Worm (Caenorhabditis elegans) whole organism, mixed stage, embryonic: ENCODE data around the gene clec-134.

Experiments
- M03D4.4 ChIP-seq: sonication (generic microtip); optimal IDR thresholded peaks from 2 replicates; lab custom pipeline; 2017; ENCODE audit warnings: mild to moderate bottlenecking, missing genetic modification characterization, missing compliant biosample characterization
- bed-3 ChIP-seq: fragments of 200-800 bp; sonication (Bioruptor generic); optimal IDR thresholded peaks from 3 replicates; lab custom pipeline; 2018; ENCODE audit warnings: mild to moderate bottlenecking, missing genetic modification characterization, moderate library complexity, missing compliant biosample characterization
- blmp-1 ChIP-seq: fragments of 150-350 bp; optimal IDR thresholded peaks from 2 replicates; lab custom pipeline; 2014; ENCODE audit warnings: missing biosample characterization, missing genetic modification characterization
- ceh-39 ChIP-seq: fragments of 150-350 bp; optimal IDR thresholded peaks from 2 replicates; lab custom pipeline; 2014; ENCODE audit warnings: missing biosample characterization, missing genetic modification characterization
- ceh-43 ChIP-seq: fragments of 200-800 bp; sonication (Bioruptor generic); optimal IDR thresholded peaks from 2 replicates; lab custom pipeline; 2018; ENCODE audit warnings: mild to moderate bottlenecking, missing genetic modification characterization, moderate library complexity, missing compliant biosample characterization
- ceh-83 ChIP-seq: fragments of 200-800 bp; sonication (Bioruptor generic); optimal IDR thresholded peaks from 2 replicates; lab custom pipeline; 2018; ENCODE audit warnings: mild to moderate bottlenecking, missing genetic modification characterization, missing compliant biosample characterization
- ces-1 ChIP-seq: fragments of 150-350 bp; optimal IDR thresholded peaks from 2 replicates; lab custom pipeline; 2014; ENCODE audit warnings: missing biosample characterization, missing genetic modification reagents, missing genetic modification characterization
- cnd-1 ChIP-seq: fragments of 200-800 bp; sonication (Bioruptor generic); optimal IDR thresholded peaks from 2 replicates; lab custom pipeline; 2018; ENCODE audit warnings: mild to moderate bottlenecking, missing genetic modification characterization, missing compliant biosample characterization
- drap-1 ChIP-seq: fragments of 200-800 bp; sonication (Bioruptor generic); optimal IDR thresholded peaks from 3 replicates; lab custom pipeline; 2018; ENCODE audit warnings: mild to moderate bottlenecking, missing genetic modification characterization, missing compliant biosample characterization
- elt-1 ChIP-seq: sonication (generic microtip); optimal IDR thresholded peaks from 2 replicates; lab custom pipeline; 2017; ENCODE audit warnings: missing genetic modification characterization, mild to moderate bottlenecking, missing compliant biosample characterization, antibody characterized with exemption, moderate library complexity, borderline replicate concordance; ENCODE audit not compliant: insufficient read depth
- elt-3 ChIP-seq: fragments of 150-350 bp; optimal IDR thresholded peaks from 2 replicates; lab custom pipeline; 2014; ENCODE audit warnings: missing biosample characterization, missing genetic modification characterization
- flh-1 ChIP-seq: fragments of 200-800 bp; sonication (Bioruptor generic); optimal IDR thresholded peaks from 2 replicates; lab custom pipeline; 2018; ENCODE audit warnings: mild to moderate bottlenecking, missing genetic modification characterization, moderate library complexity, missing compliant biosample characterization
- ham-2 ChIP-seq: fragments of 200-800 bp; sonication (Bioruptor generic); optimal IDR thresholded peaks from 2 replicates; lab custom pipeline; 2018; ENCODE audit warnings: mild to moderate bottlenecking, missing genetic modification characterization, missing compliant biosample characterization
- lin-13 ChIP-seq: fragments of 150-350 bp; optimal IDR thresholded peaks from 2 replicates; lab custom pipeline; 2014; ENCODE audit warnings: missing biosample characterization, missing genetic modification characterization
- lin-32 ChIP-seq: fragments of 200-800 bp; sonication (Bioruptor generic); optimal IDR thresholded peaks from 2 replicates; lab custom pipeline; 2018; ENCODE audit warnings: mild to moderate bottlenecking, missing genetic modification characterization, missing compliant biosample characterization
- lsy-2 ChIP-seq: fragments of 150-350 bp; optimal IDR thresholded peaks from 2 replicates; lab custom pipeline; 2014; ENCODE audit warnings: missing biosample characterization, missing genetic modification characterization
- mab-5 ChIP-seq: fragments of 150-350 bp; optimal IDR thresholded peaks from 2 replicates; lab custom pipeline; 2014; ENCODE audit warnings: missing biosample characterization, missing genetic modification characterization
- mls-2 ChIP-seq: sonication (generic microtip); optimal IDR thresholded peaks from 2 replicates; lab custom pipeline; 2016; ENCODE audit warnings: mild to moderate bottlenecking, missing genetic modification characterization, moderate library complexity, missing compliant biosample characterization
- nhr-12 ChIP-seq: fragments of 150-350 bp; optimal IDR thresholded peaks from 2 replicates; lab custom pipeline; 2014; ENCODE audit warnings: missing biosample characterization, missing genetic modification characterization
- nhr-2 ChIP-seq: fragments of 150-350 bp; optimal IDR thresholded peaks from 2 replicates; lab custom pipeline; 2014; ENCODE audit warnings: missing biosample characterization, missing genetic modification characterization
- nhr-237 ChIP-seq: fragments of 150-350 bp; optimal IDR thresholded peaks from 2 replicates; lab custom pipeline; 2014; ENCODE audit warnings: missing biosample characterization, missing genetic modification characterization
- nhr-28 ChIP-seq: fragments of 150-350 bp; optimal IDR thresholded peaks from 2 replicates; lab custom pipeline; 2014; ENCODE audit warnings: missing biosample characterization, missing genetic modification characterization
- nhr-76 ChIP-seq: sonication (generic microtip); optimal IDR thresholded peaks from 2 replicates; lab custom pipeline; 2017; ENCODE audit warnings: missing biosample characterization, missing genetic modification characterization
- pha-4 ChIP-seq: fragments of 150-350 bp; optimal IDR thresholded peaks from 2 replicates; lab custom pipeline; 2018; ENCODE audit warnings: missing biosample characterization, missing genetic modification reagents, missing genetic modification characterization
- sem-2 ChIP-seq: fragments of 200-800 bp; sonication (Bioruptor generic); optimal IDR thresholded peaks from 2 replicates; lab custom pipeline; 2018; ENCODE audit warnings: mild to moderate bottlenecking, missing genetic modification characterization, missing compliant biosample characterization
- sptf-1 ChIP-seq: sonication (generic microtip); optimal IDR thresholded peaks from 2 replicates; lab custom pipeline; 2017; ENCODE audit warnings: mild to moderate bottlenecking, missing genetic modification characterization, moderate library complexity, missing compliant biosample characterization
- tbx-8 ChIP-seq: fragments of 200-800 bp; sonication (Bioruptor generic); optimal IDR thresholded peaks from 2 replicates; lab custom pipeline; 2018; ENCODE audit warnings: mild to moderate bottlenecking, missing genetic modification characterization, moderate library complexity, missing compliant biosample characterization
- unc-39 ChIP-seq: fragments of 150-350 bp; optimal IDR thresholded peaks from 2 replicates; lab custom pipeline; 2014; ENCODE audit warnings: missing biosample characterization, missing genetic modification characterization
- zip-8 ChIP-seq: fragments of 150-350 bp; optimal IDR thresholded peaks from 2 replicates; lab custom pipeline; 2014; ENCODE audit warnings: missing biosample characterization, missing genetic modification characterization
- ztf-11 ChIP-seq: fragments of 150-350 bp; optimal IDR thresholded peaks from 2 replicates; lab custom pipeline; 2014; ENCODE audit warnings: missing biosample characterization, missing genetic modification characterization

clec-134 gene

ce11 chrII:3556584-3556983, 23.3 kb upstream of the clec-134 start:
- TF ChIP-seq lsy-2 (no peak), ztf-11 (tag; lab: Kevin White, UChicago) (no peak), mab-5 (tag; lab: Kevin White, UChicago) (no peak), nhr-237 (tag; lab: Kevin White, UChicago) (no peak), sptf-1 (tag; lab: Kevin White, UChicago) (no peak), unc-39 (tag; lab: Kevin White, UChicago) (no peak), cnd-1 (tag; lab: Kevin White, UChicago) (no peak), blmp-1 (tag; lab: Kevin White, UChicago) (no peak), lin-32 (GFP tag; lab: Kevin White, UChicago) (no peak), pha-4 (tag; lab: Kevin White, UChicago) (no peak), lin-13 (tag; lab: Kevin White, UChicago) (no peak), bed-3 (no peak)
- TF ChIP-seq, all 35 proteins: peak for 0

DNA sequence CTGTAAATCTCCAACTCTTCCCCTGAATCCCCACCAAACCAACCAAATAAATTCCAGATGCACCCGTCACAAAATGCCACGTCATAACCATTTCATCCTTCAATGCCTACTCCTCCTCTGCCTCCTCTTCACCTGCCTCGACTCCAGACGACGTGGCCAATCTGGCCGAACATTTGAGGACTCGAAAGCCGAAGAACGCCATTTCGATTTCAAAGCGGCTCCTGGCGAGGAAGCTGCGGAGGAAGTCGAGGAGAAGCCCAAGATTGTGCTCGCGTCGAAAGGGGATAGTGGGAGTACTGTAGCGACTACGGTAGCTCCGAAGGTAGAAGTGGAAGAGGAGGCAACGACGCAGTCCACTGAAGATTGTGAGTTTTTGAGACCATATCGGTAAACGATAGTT, 22.4 kb upstream of the clec-134 start, which contains the start of gene lgc-45:
TSS of gene lgc-45 (plus strand) at position 56 of the 400 bp plus-strand sequence.
- no peak for TF ChIP-seq zip-8 (tag; lab: Kevin White, UChicago)
- TF ChIP-seq flh-1 (GFP tag; lab: Kevin White, UChicago): no peak
- TF ChIP-seq elt-3 (tag; lab: Kevin White, UChicago): no peak
- no peak for TF ChIP-seq ceh-43
- TF ChIP-seq cnd-1 (tag; lab: Kevin White, UChicago): no peak
- no peak for TF ChIP-seq sem-2 (GFP tag; lab: Kevin White, UChicago)
- no peak for TF ChIP-seq M03D4.4 (tag; lab: Kevin White, UChicago)
- no peak for TF ChIP-seq ceh-83 (GFP tag; lab: Kevin White, UChicago)
- no peak for TF ChIP-seq nhr-237 (tag; lab: Kevin White, UChicago)
- TF ChIP-seq ces-1: no peak
- no peak for TF ChIP-seq ztf-11 (tag; lab: Kevin White, UChicago)
- TF ChIP-seq drap-1 (GFP tag; lab: Kevin White, UChicago): no peak
- no peak for TF ChIP-seq nhr-76 (tag; lab: Kevin White, UChicago)
- TF ChIP-seq mls-2: no peak
- no peak for TF ChIP-seq unc-39 (tag; lab: Kevin White, UChicago)
- no peak for TF ChIP-seq lin-13 (tag; lab: Kevin White, UChicago)
- TF ChIP-seq, all 35 proteins: peak for 0

ce11 chrII:3560592-3560991, 19.3 kb upstream of the clec-134 start, which contains the start of gene W10G11.1:
TSS of gene W10G11.1 (minus strand) at chrII:3560692.
- no peak for TF ChIP-seq lsy-2
- no peak for TF ChIP-seq lin-32 (GFP tag; lab: Kevin White, UChicago)
- no peak for TF ChIP-seq nhr-2 (tag; lab: Kevin White, UChicago)
- TF ChIP-seq nhr-28: no peak
- no peak for TF ChIP-seq flh-1 (GFP tag; lab: Kevin White, UChicago)
- TF ChIP-seq mab-5 (tag; lab: Kevin White, UChicago): no peak
- no peak for TF ChIP-seq nhr-12
- TF ChIP-seq drap-1 (GFP tag; lab: Kevin White, UChicago): no peak
- TF ChIP-seq ham-2 (GFP tag; lab: Kevin White, UChicago): no peak
- TF ChIP-seq, all 35 proteins: peak for 0

- no peak for TF ChIP-seq nhr-12
- TF ChIP-seq ham-2 (GFP tag; lab: Kevin White, UChicago): no peak
- no peak for TF ChIP-seq tbx-8 (GFP tag; lab: Kevin White, UChicago)
Measured at ce11 chrII:3561561-3561960, 18.3 kb upstream of the clec-134 start, which contains the start of gene W10G11.2. TSS of gene W10G11.2 (minus strand) at chrII:3561661.

ce11 chrII:3562419-3562818, 17.4 kb upstream of the clec-134 start, which contains the start of gene W10G11.3:
TSS of gene W10G11.3 (minus strand) at chrII:3562519.
- TF ChIP-seq unc-39 (tag; lab: Kevin White, UChicago) (no peak), bed-3 (no peak), elt-1 (tag; lab: Kevin White, UChicago) (no peak), drap-1 (GFP tag; lab: Kevin White, UChicago) (no peak), ceh-43 (no peak), blmp-1 (tag; lab: Kevin White, UChicago) (no peak), lin-32 (GFP tag; lab: Kevin White, UChicago) (no peak), zip-8 (tag; lab: Kevin White, UChicago) (no peak), mls-2 (no peak), flh-1 (GFP tag; lab: Kevin White, UChicago) (no peak), ztf-11 (tag; lab: Kevin White, UChicago) (no peak), pha-4 (tag; lab: Kevin White, UChicago) (no peak), tbx-8 (GFP tag; lab: Kevin White, UChicago) (no peak), ceh-83 (GFP tag; lab: Kevin White, UChicago) (no peak), ceh-39 (tag; lab: Kevin White, UChicago) (no peak)
